Worm (Caenorhabditis elegans): ENCODE data around the gene C34C12.2.

DNA sequence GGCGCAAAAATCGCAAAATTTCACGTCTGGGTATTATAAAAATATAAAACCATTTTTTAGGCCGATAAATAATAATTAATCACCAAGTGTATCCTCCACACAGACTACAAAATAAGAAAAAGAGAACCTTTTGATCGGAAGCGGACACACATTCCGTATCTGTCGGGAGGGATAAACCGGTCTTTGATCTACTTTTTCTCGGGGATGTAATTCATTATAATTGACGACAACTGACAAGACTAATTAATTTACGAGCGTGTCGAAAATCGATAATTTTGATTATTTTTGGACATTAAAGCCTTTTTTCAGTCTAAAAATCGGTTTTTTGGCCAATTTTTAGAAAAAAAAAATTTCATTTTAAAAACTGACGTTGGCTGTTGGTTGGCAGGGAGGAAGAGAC is 16.8 kb downstream of the C34C12.2 start:
- TF ChIP-seq him-1 (tag; optimal IDR thresholded peaks at IDR 0.05) = no peak
- TF ChIP-seq W03F9.2 (tag; optimal IDR thresholded peaks at IDR 0.05) = no peak
